Worm (Caenorhabditis elegans): ENCODE measurements around the gene srh-45.

- TF ChIP-seq nhr-12 (tag; optimal IDR thresholded peaks at IDR 0.05) (no peak), fos-1 (tag; optimal IDR thresholded peaks at IDR 0.05) (no peak), unc-39 (tag; optimal IDR thresholded peaks at IDR 0.05) (no peak), snpc-4 (tag; optimal IDR thresholded peaks at IDR 0.05) (no peak), ama-1 (optimal IDR thresholded peaks at IDR 0.05) (no peak), aly-2 (tag; optimal IDR thresholded peaks at IDR 0.05) (no peak)
These were observed 16.9 kb upstream of the srh-45 start, which contains the start of gene F47G9.4 for ce11 chrV:11321719-11322118.
